Worm (Caenorhabditis elegans) whole organism, L4/young adult: ENCODE results near the gene srb-1.

Experiments
- W03F9.2 ChIP-seq: fragments of 150-350 bp; optimal IDR thresholded peaks from 2 replicates; lab custom pipeline; 2014; ENCODE audit warnings: missing biosample characterization, missing genetic modification characterization
- dao-5 ChIP-seq: sonication (generic microtip); optimal IDR thresholded peaks from 2 replicates; lab custom pipeline; 2016; ENCODE audit warnings: missing genotype, missing genetic modification characterization, moderate library complexity, missing compliant biosample characterization
- him-1 ChIP-seq: sonication (generic microtip); optimal IDR thresholded peaks from 2 replicates; lab custom pipeline; 2016; ENCODE audit warnings: missing genotype, missing genetic modification reagents, missing genetic modification characterization, missing compliant biosample characterization

Gene srb-1

DNA sequence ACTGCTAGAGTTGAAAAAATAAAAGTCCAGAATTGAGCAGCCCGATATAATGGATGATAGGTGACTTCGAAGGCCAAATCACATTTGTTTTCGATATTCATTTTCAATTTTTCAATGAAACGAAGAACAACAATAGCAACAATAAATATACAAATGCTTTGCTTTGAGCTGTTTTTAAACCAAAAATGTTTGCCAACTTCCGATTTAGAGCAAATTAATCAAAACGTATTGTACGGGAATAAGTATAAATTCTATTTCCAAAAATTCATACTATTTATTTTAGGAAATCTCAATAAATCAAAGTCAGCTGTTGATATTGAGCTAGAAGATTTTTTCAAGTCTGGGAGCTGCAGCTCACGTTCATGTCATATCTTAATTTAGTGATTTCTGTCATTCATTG, at the start of gene srb-1:
srb-1 (minus strand) TSS at position 101 of the 400 bp plus-strand sequence.
- TF ChIP-seq him-1 (tag; lab: Kevin White, UChicago) (no peak), W03F9.2 (tag; lab: Kevin White, UChicago) (no peak)

DNA sequence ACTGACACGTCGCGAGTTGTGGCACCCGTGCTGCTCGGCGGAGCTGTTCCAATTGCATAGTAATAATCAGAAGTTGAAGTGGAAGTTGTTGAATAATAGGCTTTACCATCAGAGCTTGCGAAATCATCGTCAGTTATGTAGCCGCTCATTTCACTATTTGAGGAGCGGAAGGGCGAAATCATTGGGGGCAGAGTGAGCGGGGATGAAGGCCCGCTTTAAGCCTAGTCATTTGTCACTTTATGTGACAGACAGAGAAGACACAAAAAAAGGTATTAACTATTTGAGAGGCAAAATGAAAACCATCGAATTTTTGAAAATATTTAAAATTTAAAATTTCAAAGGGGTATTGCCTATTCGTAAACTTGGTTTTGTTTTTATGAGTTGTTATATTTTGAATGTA, 47.5 kb upstream of the srb-1 start:
- TF ChIP-seq dao-5 (tag; lab: Kevin White, UChicago) (no peak), W03F9.2 (tag; lab: Kevin White, UChicago) (no peak), him-1 (tag; lab: Kevin White, UChicago) (no peak)

DNA sequence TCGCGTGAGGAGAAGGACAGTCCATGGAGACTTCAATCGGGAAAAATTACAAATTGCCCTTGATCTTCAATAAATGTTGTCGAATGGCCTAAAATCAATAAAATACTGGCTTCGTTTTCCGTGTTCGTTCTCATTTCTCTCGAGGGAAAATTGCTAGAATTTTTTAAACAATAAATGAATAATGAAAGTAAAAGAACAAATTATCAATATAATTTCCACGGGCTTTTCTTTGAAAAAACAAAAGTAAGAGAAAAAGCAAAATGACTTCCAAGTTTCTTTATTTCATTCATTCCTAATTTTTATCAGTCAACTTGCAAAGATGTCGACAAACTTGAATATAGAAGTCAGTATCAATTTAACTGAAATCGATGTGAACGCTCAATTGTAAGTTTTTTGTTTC, 41.8 kb upstream of the srb-1 start, which contains the start of gene C34F11.1:
C34F11.1 (plus strand) TSS at position 301 of the 400 bp plus-strand sequence.
- TF ChIP-seq dao-5 (tag; lab: Kevin White, UChicago) (no peak), him-1 (tag; lab: Kevin White, UChicago) (no peak), W03F9.2 (tag; lab: Kevin White, UChicago) (no peak)

DNA sequence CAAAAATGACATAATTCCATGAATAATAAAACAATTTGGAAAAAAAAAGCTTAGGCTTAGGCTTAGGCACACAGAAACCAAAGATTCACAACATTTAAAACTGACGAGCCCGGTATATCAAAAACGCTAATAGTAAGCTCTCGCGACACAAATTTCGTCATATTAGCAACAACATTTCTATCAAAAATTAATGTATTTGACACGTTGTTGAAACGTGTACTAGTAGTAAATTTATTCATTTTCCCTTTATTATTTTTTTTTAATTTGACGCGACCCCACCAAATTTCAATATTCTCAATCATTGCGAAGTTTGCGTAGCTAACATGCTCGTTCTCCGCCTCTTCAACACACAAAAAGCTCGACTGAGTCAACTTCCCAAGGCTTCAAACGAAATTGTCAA, 41.1 kb upstream of the srb-1 start, which contains the start of gene C34F11.2:
C34F11.2 (plus strand) TSS at position 301 of the 400 bp plus-strand sequence.
- TF ChIP-seq him-1 (tag; lab: Kevin White, UChicago) (no peak), dao-5 (tag; lab: Kevin White, UChicago) (no peak), W03F9.2 (tag; lab: Kevin White, UChicago) (no peak)

DNA sequence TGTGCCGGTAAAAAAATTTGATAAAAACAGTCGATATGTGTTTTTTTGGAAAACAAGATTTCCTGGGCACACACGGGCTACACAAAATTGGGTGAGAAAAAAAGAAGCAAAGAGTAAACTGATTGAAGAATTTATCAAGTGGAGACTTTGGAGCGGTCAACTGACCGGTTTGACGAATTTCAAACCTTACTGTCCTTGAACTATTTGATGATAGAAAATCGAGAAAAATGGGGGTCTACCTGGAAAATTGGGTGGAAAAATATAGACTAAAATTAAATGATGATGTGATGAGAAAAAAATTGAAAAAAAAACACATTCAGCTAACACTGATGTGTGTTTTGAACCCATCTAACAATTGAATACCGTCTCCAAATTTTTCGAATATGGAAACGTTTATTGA, 40.0 kb upstream of the srb-1 start, which contains the start of gene C34F11.8:
C34F11.8 (minus strand) TSS at position 135 of the 400 bp plus-strand sequence.
- TF ChIP-seq him-1 (tag; lab: Kevin White, UChicago) (no peak), W03F9.2 (tag; lab: Kevin White, UChicago) (no peak), dao-5 (tag; lab: Kevin White, UChicago) (no peak)

DNA sequence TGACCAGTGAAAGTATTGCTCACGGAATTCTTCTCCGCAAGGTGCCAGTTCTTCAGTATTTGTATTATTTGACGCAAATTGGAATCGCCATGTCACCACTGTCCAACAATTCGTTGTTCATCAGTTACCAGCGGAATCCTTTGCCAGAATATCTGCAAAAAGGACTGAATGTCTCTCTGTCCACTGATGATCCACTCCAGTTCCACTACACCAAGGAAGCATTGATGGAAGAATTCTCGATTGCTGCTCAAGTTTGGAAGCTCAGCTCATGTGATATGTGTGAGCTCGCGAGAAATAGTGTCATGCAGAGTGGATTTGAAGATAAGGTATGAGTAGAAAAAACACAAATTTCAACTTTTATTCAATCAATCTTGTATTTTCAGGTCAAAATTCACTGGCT, 38.3 kb upstream of the srb-1 start:
- TF ChIP-seq dao-5 (tag; lab: Kevin White, UChicago) (no peak), him-1 (tag; lab: Kevin White, UChicago) (no peak), W03F9.2 (tag; lab: Kevin White, UChicago) (no peak)

DNA sequence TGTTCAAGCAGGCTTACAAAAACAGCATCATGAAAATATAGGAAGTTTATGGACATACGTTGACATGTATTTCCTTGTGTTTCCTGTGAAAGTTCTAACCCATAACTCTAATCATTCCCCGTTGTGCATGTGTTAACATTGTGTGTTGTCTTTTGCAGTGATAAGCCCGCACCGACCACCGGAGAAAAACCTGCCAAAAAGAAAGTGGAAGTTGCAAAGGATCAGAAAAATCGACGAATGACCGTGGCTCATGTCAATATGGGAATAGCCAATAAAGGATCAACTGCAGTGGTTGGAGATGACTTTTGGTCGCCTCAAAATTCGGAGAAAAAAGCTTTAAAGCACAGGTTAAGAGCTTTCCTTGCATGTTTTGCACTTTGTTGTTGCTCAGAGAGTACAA, 34.5 kb upstream of the srb-1 start:
- no peak for TF ChIP-seq W03F9.2 (tag; lab: Kevin White, UChicago)
- no peak for TF ChIP-seq dao-5 (tag; lab: Kevin White, UChicago)
- no peak for TF ChIP-seq him-1 (tag; lab: Kevin White, UChicago)

DNA sequence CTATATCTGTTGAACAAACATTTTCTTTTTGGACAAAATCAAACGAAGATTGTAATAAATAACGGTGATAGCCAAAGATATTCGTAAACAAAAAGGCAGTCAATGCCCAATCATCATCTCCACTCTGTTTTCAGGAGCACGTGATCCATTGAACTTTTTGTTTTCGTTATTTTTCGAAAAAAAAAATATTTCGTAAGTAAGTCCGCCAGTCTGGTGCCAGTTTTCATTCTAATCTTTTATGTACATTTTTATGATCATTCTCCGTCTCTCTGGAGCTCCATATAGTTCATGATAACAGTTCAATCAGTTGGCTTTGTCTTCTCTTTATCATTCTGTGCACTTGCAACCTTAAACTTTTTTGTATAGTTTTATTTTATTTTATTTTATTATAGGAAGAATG, 32.1 kb upstream of the srb-1 start, which contains the start of gene ampd-1:
ampd-1 (plus strand) TSS at position 393 of the 400 bp plus-strand sequence.
- TF ChIP-seq him-1 (tag; lab: Kevin White, UChicago) (no peak), dao-5 (tag; lab: Kevin White, UChicago) (no peak), W03F9.2 (tag; lab: Kevin White, UChicago) (no peak)

DNA sequence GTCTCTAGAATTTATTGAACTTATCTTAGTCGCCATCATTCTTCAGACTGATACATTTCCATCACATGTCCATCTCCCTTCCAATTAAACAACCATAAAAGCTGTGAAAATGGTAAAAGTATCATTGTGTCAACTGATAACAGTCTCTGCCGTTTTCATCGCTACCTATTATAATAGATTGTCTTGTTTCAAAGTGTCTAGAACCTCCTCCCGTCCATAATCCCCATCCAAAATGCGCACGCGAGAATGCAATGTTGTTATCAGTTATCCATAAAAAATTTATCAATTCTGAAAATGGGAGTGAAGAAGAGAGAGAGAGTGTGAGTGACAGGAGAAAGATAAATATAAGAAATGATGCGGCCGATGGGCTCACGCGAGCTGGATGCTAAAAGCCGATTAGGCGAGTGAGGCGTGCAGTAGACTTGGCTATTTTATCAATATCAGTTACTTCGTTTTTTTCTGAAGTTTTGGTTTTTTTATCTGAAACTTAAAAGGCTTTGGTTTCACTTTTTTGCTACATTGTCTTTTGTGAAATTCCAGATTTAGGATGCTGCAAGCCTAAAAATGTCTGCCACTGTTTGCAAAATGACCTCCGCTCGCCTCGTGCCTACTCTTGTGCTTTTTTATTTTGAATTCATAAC, 31.2 kb upstream of the srb-1 start:
- no peak for TF ChIP-seq dao-5 (tag; lab: Kevin White, UChicago)
- TF ChIP-seq him-1 (tag; lab: Kevin White, UChicago) = no peak
- no peak for TF ChIP-seq W03F9.2 (tag; lab: Kevin White, UChicago)

DNA sequence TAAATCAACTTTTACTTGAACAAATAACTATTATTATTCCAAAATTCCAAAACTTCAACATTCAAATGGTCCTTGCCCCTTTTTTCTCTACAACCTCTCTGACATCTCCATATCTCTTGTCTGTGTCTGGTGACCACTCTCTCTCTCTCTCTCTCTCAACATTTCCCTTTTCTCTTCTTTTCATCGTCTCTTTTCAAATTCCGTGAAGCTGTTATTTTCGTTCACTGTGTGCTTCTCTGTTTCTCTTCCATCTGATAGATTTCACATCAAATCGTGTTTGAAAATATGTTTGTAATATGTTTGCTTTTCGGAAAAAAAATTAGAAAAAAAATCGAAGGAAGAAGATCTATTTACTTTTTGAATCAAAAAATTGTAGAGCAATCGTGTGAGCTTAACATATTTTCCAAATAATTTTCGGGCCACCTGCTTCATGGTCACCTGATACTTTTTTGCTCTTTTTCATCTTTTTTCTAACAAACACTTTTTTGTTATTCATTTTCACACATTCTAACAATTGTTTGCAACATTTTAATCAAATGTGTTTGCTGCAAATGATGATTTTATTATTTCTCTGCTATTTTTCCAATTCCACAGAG, 30.3 kb upstream of the srb-1 start:
- TF ChIP-seq dao-5 (tag; lab: Kevin White, UChicago) = no peak
- TF ChIP-seq W03F9.2 (tag; lab: Kevin White, UChicago) = no peak
- TF ChIP-seq him-1 (tag; lab: Kevin White, UChicago) = no peak

DNA sequence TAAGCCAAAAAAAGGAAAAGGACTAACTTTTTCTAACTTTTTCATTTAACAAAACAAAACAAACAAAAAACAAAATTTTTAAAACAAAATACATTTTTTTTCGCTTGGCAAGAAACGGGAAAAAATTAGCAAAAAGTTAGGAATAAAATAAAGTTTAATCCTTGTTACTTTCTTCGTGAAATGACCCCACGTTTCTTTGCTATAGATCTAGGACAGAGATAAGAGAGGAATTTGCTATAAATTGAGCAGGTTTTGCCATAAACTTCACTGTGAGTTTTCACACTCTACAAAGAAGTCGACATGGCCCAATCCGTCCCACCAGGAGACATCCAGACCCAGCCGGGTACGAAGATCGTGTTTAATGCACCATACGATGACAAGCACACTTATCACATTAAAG, 28.7 kb upstream of the srb-1 start, which contains the start of gene msp-50:
msp-50 (plus strand) TSS at position 301 of the 400 bp plus-strand sequence.
- no peak for TF ChIP-seq him-1 (tag; lab: Kevin White, UChicago)
- no peak for TF ChIP-seq dao-5 (tag; lab: Kevin White, UChicago)
- TF ChIP-seq W03F9.2 (tag; lab: Kevin White, UChicago) = no peak

DNA sequence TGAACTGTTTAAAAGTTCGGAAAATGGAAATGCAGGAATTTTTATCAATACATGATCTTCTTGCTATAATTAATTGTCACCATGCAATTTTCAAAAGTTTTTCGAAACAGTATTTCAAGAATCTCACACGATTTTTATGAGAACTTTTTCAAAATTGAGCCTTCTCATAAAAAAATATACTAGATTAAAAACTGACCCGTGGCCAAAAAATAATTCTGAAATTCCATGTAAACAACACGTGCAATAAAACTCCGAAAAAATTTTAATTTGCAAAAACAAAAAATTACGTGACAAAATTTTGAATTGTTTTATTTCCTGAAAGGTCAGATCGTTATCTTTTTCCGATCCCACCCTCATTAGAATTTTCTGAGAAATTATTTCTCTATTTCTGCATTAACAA, 24.7 kb upstream of the srb-1 start, which contains the start of gene C34F11.5:
C34F11.5 (plus strand) TSS at position 301 of the 400 bp plus-strand sequence.
- no peak for TF ChIP-seq dao-5 (tag; lab: Kevin White, UChicago)
- no peak for TF ChIP-seq him-1 (tag; lab: Kevin White, UChicago)

DNA sequence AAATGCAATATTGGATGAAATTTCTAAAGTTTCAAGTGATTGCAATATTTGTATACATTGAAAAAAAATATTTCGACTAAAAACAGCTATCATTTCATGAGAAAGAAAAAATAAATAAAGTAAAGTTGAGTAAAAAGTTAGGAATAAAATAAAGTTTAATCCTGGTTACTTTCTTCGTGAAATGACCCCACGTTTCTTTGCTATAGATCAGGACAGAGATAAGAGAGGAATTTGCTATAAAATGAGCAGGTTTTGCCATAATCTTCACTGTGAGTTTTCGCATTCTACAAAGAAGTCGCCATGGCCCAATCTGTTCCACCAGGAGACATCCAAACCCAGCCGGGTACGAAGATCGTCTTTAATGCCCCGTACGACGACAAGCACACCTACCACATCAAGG, 23.2 kb upstream of the srb-1 start, which contains the start of gene msp-49:
msp-49 (plus strand) TSS at position 301 of the 400 bp plus-strand sequence.
- no peak for TF ChIP-seq W03F9.2 (tag; lab: Kevin White, UChicago)
